Fruit fly (Drosophila melanogaster) whole organism, adult: ENCODE data around the gene CG15536.

Experiments used
- CG11617 ChIP-seq: fragments of 200-800 bp; sonication (Bioruptor generic); optimal IDR thresholded peaks from 2 replicates; lab custom pipeline; 2017; ENCODE audit warnings: mild to moderate bottlenecking, missing biosample characterization, missing genetic modification reagents, missing genetic modification characterization
- CG7045 ChIP-seq: fragments of 200-800 bp; sonication (Bioruptor generic); optimal IDR thresholded peaks from 2 replicates; lab custom pipeline; 2017; ENCODE audit warnings: missing biosample characterization, mild to moderate bottlenecking, missing genetic modification characterization
- Hr96 ChIP-seq: fragments of 200-800 bp; sonication (Bioruptor generic); optimal IDR thresholded peaks from 2 replicates; lab custom pipeline; 2016; ENCODE audit warnings: missing biosample characterization, missing genetic modification characterization
- cic ChIP-seq: fragments of 200-800 bp; sonication (Bioruptor generic); optimal IDR thresholded peaks from 2 replicates; lab custom pipeline; 2017; ENCODE audit warnings: missing biosample characterization, mild to moderate bottlenecking, missing genetic modification characterization, moderate library complexity
- cnc ChIP-seq, 2 experiments: fragments of >200 bp; optimal IDR thresholded peaks; 2 replicates each; lab custom pipeline; 2017
- ovo ChIP-seq: fragments of 200-800 bp; sonication (Bioruptor generic); optimal IDR thresholded peaks from 2 replicates; lab custom pipeline; 2016; ENCODE audit warnings: missing biosample characterization, missing genetic modification characterization
- toe ChIP-seq: fragments of 200-800 bp; sonication (Bioruptor generic); optimal IDR thresholded peaks from 2 replicates; lab custom pipeline; 2016; ENCODE audit warnings: missing biosample characterization, missing genetic modification characterization

dm6 chr3R:30459066-30459935, 34.3 kb upstream of the CG15536 start, which contains the start of the genes CG2224 and CDase:
- no peak for TF ChIP-seq CG7045 (GFP tag; lab: Kevin White, UChicago)
- no peak for TF ChIP-seq Hr96 (GFP tag; lab: Kevin White, UChicago)
- no peak for TF ChIP-seq cic (GFP tag; lab: Kevin White, UChicago)
- no peak for TF ChIP-seq ovo (GFP tag; lab: Kevin White, UChicago)
- no peak for TF ChIP-seq cnc (optimal IDR thresholded peaks at IDR 0.05; lab: Kevin White, UChicago)
- TF ChIP-seq toe (GFP tag; lab: Kevin White, UChicago), result no peak
- TF ChIP-seq CG11617 (GFP tag; lab: Kevin White, UChicago), result no peak
